ENCODE assay signal across 5 worm cellular contexts in the genomic region with DNA sequence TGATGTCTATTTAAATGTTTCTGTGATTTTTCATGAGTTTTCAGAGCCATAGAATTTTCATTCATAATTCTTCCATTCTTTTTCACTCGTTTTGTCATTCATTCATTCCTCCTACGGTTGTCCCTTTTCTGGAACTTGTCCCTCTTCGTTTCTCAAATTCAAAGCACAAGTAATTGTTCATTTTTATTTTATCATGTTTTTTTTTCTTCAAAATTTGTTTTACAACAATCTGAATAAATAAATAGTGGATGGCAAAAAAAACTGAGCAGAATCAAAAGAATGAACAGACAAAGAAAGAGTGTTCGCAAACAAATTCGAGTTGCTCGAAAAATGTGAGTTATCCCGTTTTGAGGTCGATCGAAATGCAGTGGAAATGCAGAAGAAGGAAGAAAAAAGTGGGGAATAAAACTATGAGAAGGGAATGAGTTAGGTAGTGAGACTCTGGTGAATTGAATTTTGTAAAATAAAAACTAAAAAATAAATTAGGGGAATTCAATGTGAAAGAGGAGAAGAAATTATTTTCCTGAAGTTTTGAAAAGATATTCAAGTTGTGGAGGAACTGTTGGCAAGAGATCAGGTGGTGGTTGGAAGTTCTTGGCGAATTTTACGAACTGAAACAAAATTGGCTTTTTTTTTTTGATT.
A peak's percentile ranks its signal among the peaks of the same experiment; 100 is the strongest.
TF ChIP-seq lines count a peak whose summit lies in the region.

No protein-coding gene starts in this region.

TF ChIP-seq in whole organism, L1 larva, 84 proteins besides CTCF, POLR2A, EP300 and RAD21 (continues in another document):
- TF ChIP-seq F16B12.6 (tag; optimal IDR thresholded peaks at IDR 0.05; lab: Kevin White, UChicago) (no peak), pag-3 (tag; optimal IDR thresholded peaks at IDR 0.05; lab: Kevin White, UChicago; ENCODE audit: borderline replicate concordance, insufficient read depth) (no peak), nhr-19 (GFP tag; conservative IDR thresholded peaks at IDR 0.05; lab: Robert Waterston, UW) (peak; percentile 51), snu-23 (GFP tag; optimal IDR thresholded peaks at IDR 0.05; lab: Kevin White, UChicago) (peak; percentile 62), nhr-71 (tag; optimal IDR thresholded peaks at IDR 0.05; lab: Kevin White, UChicago) (peak; percentile 60), egl-13 (tag; optimal IDR thresholded peaks at IDR 0.05; lab: Kevin White, UChicago) (no peak), blmp-1 (tag; optimal IDR thresholded peaks at IDR 0.05; lab: Kevin White, UChicago) (peak; percentile 17), aly-2 (tag; optimal IDR thresholded peaks at IDR 0.05; lab: Kevin White, UChicago) (peak; percentile 97), mep-1 (tag; optimal IDR thresholded peaks at IDR 0.05; lab: Kevin White, UChicago) (peak; percentile 72), skn-1 (tag; optimal IDR thresholded peaks at IDR 0.05; lab: Kevin White, UChicago) (peak; percentile 35), unc-30 (tag; optimal IDR thresholded peaks at IDR 0.05; lab: Kevin White, UChicago) (no peak), irx-1 (tag; optimal IDR thresholded peaks at IDR 0.05; lab: Kevin White, UChicago) (no peak), nhr-76 (tag; optimal IDR thresholded peaks at IDR 0.05; lab: Kevin White, UChicago) (no peak), lsy-2 (tag; optimal IDR thresholded peaks at IDR 0.05; lab: Kevin White, UChicago) (peak in 1 of 2 experiments; percentile 28), elt-3 (tag; optimal IDR thresholded peaks at IDR 0.05; lab: Kevin White, UChicago) (peak in 1 of 6 experiments; percentile 20), nhr-12 (tag; optimal IDR thresholded peaks at IDR 0.05; lab: Kevin White, UChicago) (no peak)

TF ChIP-seq in whole organism, L2 larva, 48 proteins besides CTCF, POLR2A, EP300 and RAD21 (continues in another document):
- TF ChIP-seq nhr-12 (tag; optimal IDR thresholded peaks at IDR 0.05; lab: Kevin White, UChicago) (no peak), crh-2 (tag; optimal IDR thresholded peaks at IDR 0.05; lab: Kevin White, UChicago) (peak; percentile 58), snpc-4 (tag; optimal IDR thresholded peaks at IDR 0.05; lab: Kevin White, UChicago) (no peak), nhr-6 (tag; optimal IDR thresholded peaks at IDR 0.05; lab: Kevin White, UChicago) (no peak), mbf-1 (tag; optimal IDR thresholded peaks at IDR 0.05; lab: Kevin White, UChicago) (no peak), nhr-129 (tag; optimal IDR thresholded peaks at IDR 0.05; lab: Kevin White, UChicago) (peak; percentile 1), fos-1 (tag; optimal IDR thresholded peaks at IDR 0.05; lab: Kevin White, UChicago) (no peak), lsy-2 (tag; optimal IDR thresholded peaks at IDR 0.05; lab: Kevin White, UChicago) (peak in 1 of 2 experiments; percentile 43), ama-1 (optimal IDR thresholded peaks at IDR 0.05; lab: Kevin White, UChicago) (peak; percentile 97), lin-39 (tag; optimal IDR thresholded peaks at IDR 0.05; lab: Kevin White, UChicago) (no peak), C34F6.9 (tag; optimal IDR thresholded peaks at IDR 0.05; lab: Kevin White, UChicago) (peak; percentile 23), unc-55 (GFP tag; optimal IDR thresholded peaks at IDR 0.05; lab: Kevin White, UChicago) (no peak), mdl-1 (tag; optimal IDR thresholded peaks at IDR 0.05; lab: Kevin White, UChicago) (no peak), Y55F3AM.14 (GFP tag; optimal IDR thresholded peaks at IDR 0.05; lab: Kevin White, UChicago) (no peak), ztf-4 (tag; optimal IDR thresholded peaks at IDR 0.05; lab: Kevin White, UChicago) (peak; percentile 85), nhr-25 (tag; optimal IDR thresholded peaks at IDR 0.05; lab: Kevin White, UChicago) (no peak), nhr-10 (tag; optimal IDR thresholded peaks at IDR 0.05; lab: Kevin White, UChicago) (no peak)

TF ChIP-seq in whole organism, L3 larva, 47 proteins besides CTCF, POLR2A, EP300 and RAD21:
- TF ChIP-seq lsy-12 (tag; optimal IDR thresholded peaks at IDR 0.05; lab: Kevin White, UChicago) = peak; percentile 1
- peak; percentile 39 for TF ChIP-seq ztf-4 (tag; optimal IDR thresholded peaks at IDR 0.05; lab: Kevin White, UChicago)
- peak; percentile 18 for TF ChIP-seq nfya-1 (tag; optimal IDR thresholded peaks at IDR 0.05; lab: Kevin White, UChicago; ENCODE audit: insufficient read depth)
- no peak for TF ChIP-seq skn-1 (tag; optimal IDR thresholded peaks at IDR 0.05; lab: Kevin White, UChicago)
- TF ChIP-seq elt-2 (tag; optimal IDR thresholded peaks at IDR 0.05; lab: Kevin White, UChicago) = peak; percentile 32
- TF ChIP-seq ama-1 (optimal IDR thresholded peaks at IDR 0.05; lab: Kevin White, UChicago) = peak; percentile 98
- TF ChIP-seq pha-4 (tag; optimal IDR thresholded peaks at IDR 0.05; lab: Kevin White, UChicago) = peak; percentile 35
- TF ChIP-seq ceh-28 (tag; optimal IDR thresholded peaks at IDR 0.05; lab: Kevin White, UChicago) = no peak
- TF ChIP-seq nhr-25 (tag; optimal IDR thresholded peaks at IDR 0.05; lab: Kevin White, UChicago) = peak; percentile 27
TF ChIP-seq in whole organism, L3 larva: peak in this region for 7.

TF ChIP-seq in whole organism, L4 larva, 104 proteins besides CTCF, POLR2A, EP300 and RAD21 (continues in another document):
- TF ChIP-seq nhr-111 (GFP tag; optimal IDR thresholded peaks at IDR 0.05; lab: Kevin White, UChicago) = no peak
- TF ChIP-seq ZK546.5 (tag; optimal IDR thresholded peaks at IDR 0.05; lab: Kevin White, UChicago) = no peak
- TF ChIP-seq ama-1 (optimal IDR thresholded peaks at IDR 0.05; lab: Kevin White, UChicago) = peak; percentile 59
- no peak for TF ChIP-seq mes-2 (tag; optimal IDR thresholded peaks at IDR 0.05; lab: Kevin White, UChicago; ENCODE audit: poor library complexity, severe bottlenecking)
- TF ChIP-seq jun-1 (tag; optimal IDR thresholded peaks at IDR 0.05; lab: Kevin White, UChicago) = no peak
- 0 out of 2 replicates have a peak, but pooled peaks have one; percentile 48 for TF ChIP-seq php-3 (GFP tag; IDR thresholded peaks at IDR 0.05; lab: Robert Waterston, UW)
- TF ChIP-seq zfp-2 (tag; optimal IDR thresholded peaks at IDR 0.05; lab: Kevin White, UChicago) = no peak
- no peak for TF ChIP-seq T20F7.1 (GFP tag; optimal IDR thresholded peaks at IDR 0.05; lab: Kevin White, UChicago)
- no peak for TF ChIP-seq daf-8 (GFP tag; IDR thresholded peaks at IDR 0.05; lab: Robert Waterston, UW)
- TF ChIP-seq dpl-1 (GFP tag; optimal IDR thresholded peaks at IDR 0.05; lab: Kevin White, UChicago) = no peak
- TF ChIP-seq aha-1 (tag; lab: Kevin White, UChicago) = peak; percentile 87
- no peak for TF ChIP-seq dmd-9 (GFP tag; IDR thresholded peaks at IDR 0.05; lab: Robert Waterston, UW)
- no peak for TF ChIP-seq ceh-44 (GFP tag; IDR thresholded peaks at IDR 0.05; lab: Robert Waterston, UW)
- peak; percentile 12 for TF ChIP-seq nhr-25 (tag; optimal IDR thresholded peaks at IDR 0.05; lab: Kevin White, UChicago; ENCODE audit: borderline replicate concordance, insufficient read depth)
- TF ChIP-seq ceh-62 (tag; optimal IDR thresholded peaks at IDR 0.05; lab: Kevin White, UChicago) = no peak
- no peak for TF ChIP-seq F26F4.8 (GFP tag; conservative IDR thresholded peaks at IDR 0.05; lab: Robert Waterston, UW)
- TF ChIP-seq nhr-48 (tag; optimal IDR thresholded peaks at IDR 0.05; lab: Kevin White, UChicago) = no peak
- no peak for TF ChIP-seq Y48G9A.11 (GFP tag; IDR thresholded peaks at IDR 0.05; lab: Robert Waterston, UW)
- TF ChIP-seq pqm-1 (tag; optimal IDR thresholded peaks at IDR 0.05; lab: Kevin White, UChicago) = no peak
- no peak for TF ChIP-seq nhr-237 (tag; optimal IDR thresholded peaks at IDR 0.05; lab: Kevin White, UChicago)
- 0 out of 2 replicates have a peak, but pooled peaks have one; percentile 14 for TF ChIP-seq dmd-6 (GFP tag; IDR thresholded peaks at IDR 0.05; lab: Robert Waterston, UW)
- no peak; the same call in 1 of the 2 replicates for TF ChIP-seq tag-97 (GFP tag; IDR thresholded peaks at IDR 0.05; lab: Robert Waterston, UW)
- no peak for TF ChIP-seq zag-1 (tag; optimal IDR thresholded peaks at IDR 0.05; lab: Kevin White, UChicago)

TF ChIP-seq in whole organism, young adult, 124 proteins besides CTCF, POLR2A, EP300 and RAD21 (continues in another document):
- TF ChIP-seq ceh-79 (tag; optimal IDR thresholded peaks at IDR 0.05; lab: Kevin White, UChicago) = no peak
- peak; percentile 48 for TF ChIP-seq chd-7 (tag; optimal IDR thresholded peaks at IDR 0.05; lab: Kevin White, UChicago)
- TF ChIP-seq dpl-1 (GFP tag; optimal IDR thresholded peaks at IDR 0.05; lab: Kevin White, UChicago) = no peak
- peak; percentile 4 for TF ChIP-seq ZK185.1 (tag; optimal IDR thresholded peaks at IDR 0.05; lab: Kevin White, UChicago; ENCODE audit: poor library complexity, severe bottlenecking)
- TF ChIP-seq nhr-120 (GFP tag; IDR thresholded peaks at IDR 0.05; lab: Robert Waterston, UW) = no peak
- TF ChIP-seq attf-3 (GFP tag; conservative IDR thresholded peaks at IDR 0.05; lab: Robert Waterston, UW) = no peak
- TF ChIP-seq ama-1 (optimal IDR thresholded peaks at IDR 0.05; lab: Kevin White, UChicago) = peak; percentile 93
- no peak for TF ChIP-seq ama-1 (GFP tag; optimal IDR thresholded peaks at IDR 0.05; lab: Kevin White, UChicago)
- TF ChIP-seq egrh-3 (GFP tag; IDR thresholded peaks at IDR 0.05; lab: Robert Waterston, UW) = no peak
- 0 out of 2 replicates have a peak, but pooled peaks have one; percentile 5 for TF ChIP-seq ceh-40 (GFP tag; IDR thresholded peaks at IDR 0.05; lab: Robert Waterston, UW)
- TF ChIP-seq ztf-26 (tag; optimal IDR thresholded peaks at IDR 0.05; lab: Kevin White, UChicago) = peak; percentile 70
- no peak for TF ChIP-seq sptf-2 (GFP tag; optimal IDR thresholded peaks at IDR 0.05; lab: Kevin White, UChicago)
- no peak for TF ChIP-seq nhr-27 (tag; optimal IDR thresholded peaks at IDR 0.05; lab: Kevin White, UChicago)
- peak in 1 of 2 experiments; percentile 36 for TF ChIP-seq let-607 (tag; optimal IDR thresholded peaks at IDR 0.05; lab: Kevin White, UChicago)
- peak; percentile 3 for TF ChIP-seq lin-40 (tag; optimal IDR thresholded peaks at IDR 0.05; lab: Kevin White, UChicago)
- peak; percentile 18; the same call in 1 of the 2 replicates for TF ChIP-seq B0336.3 (GFP tag; IDR thresholded peaks at IDR 0.05; lab: Robert Waterston, UW)
- TF ChIP-seq Y53G8AR.9 (GFP tag; conservative IDR thresholded peaks at IDR 0.05; lab: Robert Waterston, UW) = peak; percentile 67; the same call in 1 of the 2 replicates
- TF ChIP-seq unc-62 (GFP tag; optimal IDR thresholded peaks at IDR 0.05; lab: Kevin White, UChicago) = no peak
- peak; percentile 67 for TF ChIP-seq repo-1 (tag; optimal IDR thresholded peaks at IDR 0.05; lab: Kevin White, UChicago)
- peak; percentile 5 for TF ChIP-seq F22D6.2 (tag; optimal IDR thresholded peaks at IDR 0.05; lab: Kevin White, UChicago)
- 0 out of 2 replicates have a peak, but pooled peaks have one; percentile 27 for TF ChIP-seq ekl-4 (GFP tag; IDR thresholded peaks at IDR 0.05; lab: Robert Waterston, UW)
- peak; percentile 44; the same call in 1 of the 2 replicates for TF ChIP-seq nfyb-1 (GFP tag; IDR thresholded peaks at IDR 0.05; lab: Robert Waterston, UW)
- TF ChIP-seq cebp-1 (GFP tag; IDR thresholded peaks at IDR 0.05; lab: Robert Waterston, UW) = no peak
- TF ChIP-seq cebp-1 (tag; optimal IDR thresholded peaks at IDR 0.05; lab: Kevin White, UChicago) = peak; percentile 43
- TF ChIP-seq mcd-1 (GFP tag; IDR thresholded peaks at IDR 0.05; lab: Robert Waterston, UW) = peak; percentile 22; the same call in 1 of the 2 replicates
